Worm (Caenorhabditis elegans) whole organism, midembryonic: ENCODE measurements around the gene W07G1.7.

ENCODE experiments used
- T22C8.4 ChIP-seq: fragments of 200-800 bp; sonication (Bioruptor generic); IDR thresholded peaks from 2 replicates; pipeline ENCODE4 v1.3.6; 2022; ENCODE audit warnings: missing genetic modification characterization, missing compliant biosample characterization
- cog-1 ChIP-seq: sonication (generic microtip); optimal IDR thresholded peaks from 2 replicates; lab custom pipeline; 2016; ENCODE audit warnings: missing genetic modification characterization, missing compliant biosample characterization
- flt-1 ChIP-seq: fragments of 200-800 bp; sonication (Bioruptor generic); IDR thresholded peaks from 2 replicates; pipeline ENCODE4 v1.3.6; 2022; ENCODE audit warnings: missing genetic modification characterization, missing compliant biosample characterization
- klf-2 ChIP-seq: fragments of 200-800 bp; sonication (Bioruptor generic); conservative IDR thresholded peaks from 2 replicates; pipeline ENCODE4 v1.3.6; 2022; ENCODE audit warnings: missing genetic modification reagents, missing genetic modification characterization, missing compliant biosample characterization
- med-1 ChIP-seq: sonication (generic microtip); optimal IDR thresholded peaks from 2 replicates; lab custom pipeline; 2017; ENCODE audit warnings: missing genetic modification characterization, mild to moderate bottlenecking, missing compliant biosample characterization, antibody characterized with exemption, missing genetic modification reagents; ENCODE audit not compliant: insufficient read depth
- ref-1 ChIP-seq: fragments of 200-800 bp; sonication (Bioruptor generic); conservative IDR thresholded peaks from 2 replicates; pipeline ENCODE4 v1.3.6; 2022; ENCODE audit warnings: missing genetic modification reagents, missing genetic modification characterization, missing compliant biosample characterization
- tab-1 ChIP-seq: fragments of 200-800 bp; sonication (Bioruptor generic); IDR thresholded peaks from 2 replicates; pipeline ENCODE4 v1.3.6; 2022; ENCODE audit warnings: missing genetic modification characterization, missing compliant biosample characterization
- ztf-23 ChIP-seq: fragments of 200-800 bp; sonication (Bioruptor generic); IDR thresholded peaks from 2 replicates; pipeline ENCODE4 v1.3.6; 2022; ENCODE audit warnings: missing genetic modification reagents, missing genetic modification characterization, missing compliant biosample characterization
- ztf-29 ChIP-seq: fragments of 200-800 bp; sonication (Bioruptor generic); IDR thresholded peaks from 2 replicates; pipeline ENCODE4 v1.3.6; 2022; ENCODE audit warnings: missing genetic modification reagents, missing genetic modification characterization, missing compliant biosample characterization

Gene W07G1.7

ce11 chrII:13966242-13966641 lies at the start of gene W07G1.7:
Gene W07G1.7 (minus strand): TSS chrII:13966342.
- TF ChIP-seq ztf-23 (GFP tag; lab: Robert Waterston, UW) (no peak), ztf-29 (GFP tag; lab: Robert Waterston, UW) (no peak), ref-1 (GFP tag; lab: Robert Waterston, UW) (no peak), klf-2 (GFP tag; lab: Robert Waterston, UW) (no peak), cog-1 (no peak), T22C8.4 (GFP tag; lab: Robert Waterston, UW) (no peak), tab-1 (GFP tag; lab: Robert Waterston, UW) (no peak), med-1 (GFP tag; lab: Kevin White, UChicago) (no peak), flt-1 (GFP tag; lab: Robert Waterston, UW) (no peak)

DNA sequence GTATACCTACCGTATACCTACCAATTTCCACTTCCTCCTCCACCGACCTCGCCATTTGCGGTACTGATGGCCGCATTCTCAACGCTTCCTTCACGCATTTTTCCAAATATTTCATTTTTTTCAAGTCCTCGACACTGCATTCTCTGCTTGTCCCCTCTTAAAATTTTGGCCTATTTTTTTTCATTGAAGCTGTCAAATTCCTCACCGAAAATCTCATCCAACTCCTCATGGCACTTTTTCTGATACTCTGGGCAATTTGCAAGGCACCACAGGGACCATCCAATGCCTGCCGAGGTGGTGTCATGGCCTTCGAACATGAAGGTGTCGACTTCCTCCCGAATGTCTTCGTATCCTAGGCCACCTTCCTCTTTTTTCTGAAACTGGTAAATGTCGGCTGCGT lies 48.5 kb upstream of the W07G1.7 start:
- TF ChIP-seq tab-1 (GFP tag; lab: Robert Waterston, UW) (no peak), flt-1 (GFP tag; lab: Robert Waterston, UW) (no peak), T22C8.4 (GFP tag; lab: Robert Waterston, UW) (no peak), med-1 (GFP tag; lab: Kevin White, UChicago) (no peak), ztf-23 (GFP tag; lab: Robert Waterston, UW) (no peak), klf-2 (GFP tag; lab: Robert Waterston, UW) (no peak), ref-1 (GFP tag; lab: Robert Waterston, UW) (no peak), cog-1 (no peak), ztf-29 (GFP tag; lab: Robert Waterston, UW) (no peak)

DNA sequence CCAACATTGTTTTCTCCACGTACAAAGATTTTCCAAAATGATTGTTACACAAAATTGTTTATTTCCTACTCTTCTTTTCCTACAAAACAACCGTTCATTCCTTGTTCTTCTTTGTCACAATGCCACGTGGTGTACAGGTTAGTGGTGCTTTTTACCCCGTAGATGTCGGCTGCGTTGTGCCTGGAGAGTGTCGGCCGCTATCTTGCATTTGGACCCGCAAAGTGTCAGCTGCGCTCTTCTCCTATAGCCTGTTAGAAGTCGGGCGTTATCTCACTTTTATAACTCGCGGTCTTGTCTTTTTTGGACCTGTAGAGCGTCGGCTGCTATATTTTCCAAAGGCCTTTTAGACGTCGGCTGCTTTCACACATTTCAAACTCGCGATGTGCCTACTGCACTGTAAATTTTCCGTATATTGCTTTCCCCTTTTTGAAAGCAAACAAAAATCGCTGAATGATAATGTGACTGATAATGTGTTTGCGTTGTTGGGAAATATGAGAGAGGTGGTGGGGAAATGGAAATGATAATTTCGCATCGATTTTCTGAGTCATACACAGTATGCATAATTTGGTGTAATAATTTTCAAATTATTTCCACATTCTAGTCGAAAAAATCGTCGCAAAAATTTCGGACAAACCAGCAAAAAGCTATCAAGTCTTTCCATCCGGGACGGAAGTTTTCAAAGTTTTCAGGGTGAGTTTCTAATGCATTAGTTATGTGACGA lies 44.7 kb upstream of the W07G1.7 start, which contains the start of gene F01D5.8:
Gene F01D5.8, plus strand, starts transcription at position 51 of the 721 bp plus-strand sequence.
- no peak for TF ChIP-seq tab-1 (GFP tag; lab: Robert Waterston, UW)
- TF ChIP-seq ztf-23 (GFP tag; lab: Robert Waterston, UW): no peak
- TF ChIP-seq klf-2 (GFP tag; lab: Robert Waterston, UW): no peak
- TF ChIP-seq flt-1 (GFP tag; lab: Robert Waterston, UW): no peak
- no peak for TF ChIP-seq ztf-29 (GFP tag; lab: Robert Waterston, UW)
- no peak for TF ChIP-seq ref-1 (GFP tag; lab: Robert Waterston, UW)
- TF ChIP-seq T22C8.4 (GFP tag; lab: Robert Waterston, UW): no peak
- no peak for TF ChIP-seq med-1 (GFP tag; lab: Kevin White, UChicago)
- no peak for TF ChIP-seq cog-1

DNA sequence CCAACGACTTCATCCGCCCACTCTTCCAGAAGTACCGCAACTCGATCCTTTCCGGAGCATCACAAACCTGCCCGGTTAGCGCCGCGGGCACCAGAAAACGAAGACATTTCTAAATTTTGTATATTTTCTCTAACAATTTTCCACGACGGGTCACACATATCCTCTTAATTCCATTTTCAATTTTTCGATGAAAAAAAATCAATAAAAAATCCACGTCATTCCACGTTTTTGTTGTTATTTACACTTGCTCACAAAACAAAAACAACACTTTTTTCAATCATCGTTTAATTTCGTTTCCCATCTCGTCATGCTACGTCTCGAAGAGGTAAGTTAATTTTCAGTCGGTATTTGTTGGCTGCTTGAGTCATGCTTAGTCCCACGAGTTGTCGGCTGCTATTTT lies 42.2 kb upstream of the W07G1.7 start, which contains the start of gene F01D5.7:
Gene F01D5.7, plus strand, starts transcription at position 301 of the 400 bp plus-strand sequence.
- TF ChIP-seq klf-2 (GFP tag; lab: Robert Waterston, UW) (no peak), med-1 (GFP tag; lab: Kevin White, UChicago) (no peak), flt-1 (GFP tag; lab: Robert Waterston, UW) (no peak), ref-1 (GFP tag; lab: Robert Waterston, UW) (no peak), ztf-29 (GFP tag; lab: Robert Waterston, UW) (no peak), cog-1 (no peak), tab-1 (GFP tag; lab: Robert Waterston, UW) (no peak), T22C8.4 (GFP tag; lab: Robert Waterston, UW) (no peak), ztf-23 (GFP tag; lab: Robert Waterston, UW) (no peak)

DNA sequence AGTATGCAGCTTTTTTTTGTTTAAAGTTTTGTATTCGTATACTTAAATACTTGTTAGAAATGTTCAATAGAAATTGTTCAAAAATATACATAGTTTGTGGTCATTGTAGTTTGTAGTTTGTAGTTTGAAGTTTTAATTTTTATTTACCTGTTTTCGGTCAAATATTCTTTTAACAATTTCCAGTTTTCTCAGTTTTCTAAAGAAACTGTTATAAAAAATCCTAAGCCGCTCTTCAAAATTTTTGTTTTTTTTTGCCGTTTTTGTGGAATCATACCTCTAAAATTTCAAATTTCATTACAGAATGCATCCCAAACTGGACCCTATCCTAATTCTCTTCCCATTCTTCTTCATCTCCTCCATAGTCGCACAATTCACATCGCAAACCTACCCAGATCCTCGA lies 40.1 kb upstream of the W07G1.7 start, which contains the start of gene F01D5.6:
Gene F01D5.6, plus strand, starts transcription at position 301 of the 400 bp plus-strand sequence.
- no peak for TF ChIP-seq ztf-23 (GFP tag; lab: Robert Waterston, UW)
- TF ChIP-seq tab-1 (GFP tag; lab: Robert Waterston, UW): no peak
- TF ChIP-seq ref-1 (GFP tag; lab: Robert Waterston, UW): no peak
- no peak for TF ChIP-seq flt-1 (GFP tag; lab: Robert Waterston, UW)
- no peak for TF ChIP-seq ztf-29 (GFP tag; lab: Robert Waterston, UW)
- TF ChIP-seq T22C8.4 (GFP tag; lab: Robert Waterston, UW): no peak
- no peak for TF ChIP-seq cog-1
- TF ChIP-seq med-1 (GFP tag; lab: Kevin White, UChicago): no peak
- no peak for TF ChIP-seq klf-2 (GFP tag; lab: Robert Waterston, UW)

DNA sequence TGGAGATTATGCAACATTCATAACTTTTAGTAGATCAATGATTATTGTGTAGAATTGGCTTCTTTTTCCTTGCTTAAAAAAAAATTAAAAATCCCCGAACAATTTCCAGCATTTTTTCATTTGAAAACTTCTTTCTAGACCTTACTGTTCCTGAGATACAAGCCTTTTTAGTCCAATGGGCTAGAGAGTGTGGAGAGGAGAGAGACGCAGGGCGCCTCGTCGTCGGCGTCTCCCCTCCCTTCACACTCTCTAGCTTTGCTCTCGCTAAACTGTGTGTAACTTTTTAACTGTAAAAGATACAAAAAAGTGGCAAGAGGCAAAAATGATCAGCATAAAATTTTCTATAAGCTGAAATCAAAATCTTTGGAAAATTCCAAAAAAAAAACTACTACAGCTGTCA lies 39.0 kb upstream of the W07G1.7 start:
- TF ChIP-seq ref-1 (GFP tag; lab: Robert Waterston, UW): no peak
- no peak for TF ChIP-seq cog-1
- TF ChIP-seq tab-1 (GFP tag; lab: Robert Waterston, UW): no peak
- no peak for TF ChIP-seq klf-2 (GFP tag; lab: Robert Waterston, UW)
- no peak for TF ChIP-seq flt-1 (GFP tag; lab: Robert Waterston, UW)
- TF ChIP-seq T22C8.4 (GFP tag; lab: Robert Waterston, UW): no peak
- no peak for TF ChIP-seq ztf-29 (GFP tag; lab: Robert Waterston, UW)
- TF ChIP-seq ztf-23 (GFP tag; lab: Robert Waterston, UW): no peak
- TF ChIP-seq med-1 (GFP tag; lab: Kevin White, UChicago): no peak

ce11 chrII:14004770-14005169 lies 38.6 kb upstream of the W07G1.7 start:
- TF ChIP-seq ztf-23 (GFP tag; lab: Robert Waterston, UW) (no peak), flt-1 (GFP tag; lab: Robert Waterston, UW) (no peak), tab-1 (GFP tag; lab: Robert Waterston, UW) (no peak), med-1 (GFP tag; lab: Kevin White, UChicago) (no peak), ref-1 (GFP tag; lab: Robert Waterston, UW) (no peak), T22C8.4 (GFP tag; lab: Robert Waterston, UW) (no peak), ztf-29 (GFP tag; lab: Robert Waterston, UW) (no peak), klf-2 (GFP tag; lab: Robert Waterston, UW) (no peak), cog-1 (no peak)

- no peak for TF ChIP-seq ref-1 (GFP tag; lab: Robert Waterston, UW)
- no peak for TF ChIP-seq klf-2 (GFP tag; lab: Robert Waterston, UW)
- TF ChIP-seq T22C8.4 (GFP tag; lab: Robert Waterston, UW): no peak
Measured at ce11 chrII:14003821-14004430, 37.8 kb upstream of the W07G1.7 start.
